Worm (Caenorhabditis elegans): ENCODE results near the gene C55B6.7.
A peak's percentile ranks its signal among the peaks of the same experiment; 100 is the strongest.

C55B6.7 gene

DNA sequence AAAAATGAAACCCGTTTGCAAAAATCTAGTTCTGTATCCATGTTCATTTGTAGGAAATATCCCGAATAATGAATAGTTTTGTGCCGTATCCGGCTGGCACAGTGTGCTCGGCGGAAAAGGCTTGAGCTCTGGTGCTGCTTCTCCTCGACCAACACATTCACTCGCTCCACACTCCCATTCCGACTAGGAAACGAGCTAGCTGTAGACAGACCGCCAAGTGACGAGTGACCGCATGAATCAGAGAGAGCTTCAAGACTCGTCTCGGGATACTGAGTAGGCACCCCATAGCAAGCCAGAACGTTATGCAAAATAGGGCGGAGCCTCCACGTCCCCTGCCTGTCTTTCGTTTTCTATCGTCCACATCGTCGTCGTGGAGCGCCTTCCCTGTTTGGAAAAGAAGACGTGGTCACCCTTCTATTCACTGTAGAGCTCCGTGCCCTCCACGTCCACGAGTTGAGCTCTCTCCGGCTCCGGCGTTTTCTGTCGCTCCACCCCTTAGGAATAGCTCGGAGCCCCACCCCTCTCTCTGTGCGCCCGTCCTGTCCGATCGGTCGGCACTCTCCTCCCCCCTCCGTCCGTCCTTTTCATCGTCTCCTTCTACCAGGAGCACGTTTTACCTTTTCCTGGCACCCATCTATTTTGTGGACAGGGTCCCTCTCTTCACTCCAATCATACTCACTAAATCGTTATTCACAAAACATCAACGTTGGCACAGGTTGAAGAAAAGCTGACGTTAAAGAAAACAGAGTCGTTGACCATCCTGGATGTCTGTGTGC is 26.1 kb upstream of the C55B6.7 start, which contains the start of gene syd-9:
TSS of gene syd-9 (plus strand) at position 394 of the 776 bp plus-strand sequence.
- TF ChIP-seq dao-5 (tag; optimal IDR thresholded peaks at IDR 0.05) (no peak), W03F9.2 (tag; optimal IDR thresholded peaks at IDR 0.05) (no peak), him-1 (tag; optimal IDR thresholded peaks at IDR 0.05) (no peak)

DNA sequence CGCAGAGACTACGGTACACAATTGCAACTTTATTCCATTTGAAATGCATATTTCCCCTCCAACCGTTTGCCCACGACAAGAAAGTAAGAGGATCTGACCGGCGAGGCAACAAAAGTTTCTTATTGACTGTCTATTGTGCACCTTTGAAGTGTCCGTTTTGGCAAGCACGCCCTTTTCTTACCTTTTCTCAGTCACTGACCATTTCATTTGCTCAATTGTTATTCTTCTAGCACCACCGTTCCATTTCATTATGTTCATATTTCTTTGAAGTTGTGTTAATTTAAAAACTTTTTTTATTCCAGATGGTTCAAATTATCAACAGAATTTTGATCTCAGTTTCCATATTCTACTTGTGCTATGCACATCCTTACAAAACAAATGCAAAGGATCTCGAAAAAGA is 19.6 kb upstream of the C55B6.7 start, which contains the start of gene spp-22:
TSS of gene spp-22 (plus strand) at position 301 of the 400 bp plus-strand sequence.
- TF ChIP-seq him-1 (tag; optimal IDR thresholded peaks at IDR 0.05) (no peak), dao-5 (tag; optimal IDR thresholded peaks at IDR 0.05) (no peak), W03F9.2 (tag; optimal IDR thresholded peaks at IDR 0.05) (no peak)

DNA sequence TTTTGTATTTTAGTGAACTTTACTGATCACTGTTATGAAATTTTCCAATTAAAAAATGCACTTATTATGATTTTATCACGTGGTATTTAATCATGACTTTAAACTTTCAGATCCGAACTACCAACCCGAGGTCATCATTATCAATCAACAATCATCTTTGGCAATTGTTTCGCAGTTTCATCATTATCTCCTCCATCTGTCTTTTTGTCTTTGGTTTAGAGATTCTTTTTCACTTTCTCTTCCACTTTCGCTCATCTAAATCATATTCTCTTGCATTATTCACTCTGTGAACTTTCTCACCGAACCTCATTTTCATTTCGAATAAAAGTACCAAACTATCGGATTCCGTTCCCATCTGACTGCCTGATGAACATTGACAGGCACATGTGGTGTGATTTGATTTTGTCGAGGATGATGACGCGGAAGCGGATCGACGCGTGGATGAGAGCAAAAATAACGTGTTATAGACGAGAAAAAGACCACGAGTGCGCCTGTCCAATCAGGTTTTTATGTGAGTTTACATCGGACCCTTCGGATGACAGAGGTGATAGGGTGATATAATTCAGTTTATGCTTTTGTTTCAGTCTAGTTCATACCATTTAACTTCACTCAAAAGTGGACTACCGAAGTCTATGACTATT is 18.8 kb upstream of the C55B6.7 start:
- no peak for TF ChIP-seq dao-5 (tag; optimal IDR thresholded peaks at IDR 0.05)

DNA sequence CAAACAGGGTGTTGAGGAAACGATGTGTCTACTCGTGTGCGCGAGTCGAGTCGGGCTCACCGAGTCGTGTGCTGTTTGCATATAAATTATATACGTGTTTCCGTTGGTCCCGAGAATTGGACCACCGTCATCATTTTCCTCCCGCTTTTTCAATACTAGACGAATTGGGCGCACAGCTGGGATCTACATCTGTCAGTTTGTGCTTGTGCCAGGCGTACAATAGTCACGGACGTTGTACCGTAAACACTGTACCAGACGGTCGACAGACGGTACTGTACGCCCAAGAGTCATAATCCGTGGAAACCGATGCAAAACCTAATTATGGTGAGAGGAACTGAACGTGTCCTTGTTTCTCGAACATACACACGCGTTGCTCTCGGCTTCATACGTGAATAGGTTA is 17.4 kb upstream of the C55B6.7 start:
- TF ChIP-seq him-1 (tag; optimal IDR thresholded peaks at IDR 0.05) (no peak), W03F9.2 (tag; optimal IDR thresholded peaks at IDR 0.05) (no peak), dao-5 (tag; optimal IDR thresholded peaks at IDR 0.05) (no peak)

DNA sequence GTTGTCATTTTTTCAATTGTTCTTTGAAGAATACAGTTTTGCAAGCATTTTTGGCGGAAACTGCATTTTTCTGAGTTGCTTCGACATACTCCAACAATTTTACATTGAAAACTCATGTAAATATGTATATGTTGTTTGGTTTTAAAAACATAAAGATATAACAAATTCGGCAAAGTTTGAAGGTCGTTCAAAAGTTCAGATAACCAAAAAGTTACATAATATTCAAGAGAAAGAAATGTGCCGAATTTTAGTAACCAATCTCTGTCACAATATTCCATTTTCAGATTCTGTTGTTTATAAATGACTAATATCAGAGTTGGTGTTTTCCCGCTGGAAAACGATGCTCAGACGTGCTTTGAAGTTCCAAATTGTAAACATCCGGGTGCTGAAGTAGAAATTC is 14.6 kb upstream of the C55B6.7 start, which contains the start of gene ZK867.2:
TSS of gene ZK867.2 (plus strand) at position 301 of the 400 bp plus-strand sequence.
- no peak for TF ChIP-seq W03F9.2 (tag; optimal IDR thresholded peaks at IDR 0.05)
- TF ChIP-seq dao-5 (tag; optimal IDR thresholded peaks at IDR 0.05), result no peak
- TF ChIP-seq him-1 (tag; optimal IDR thresholded peaks at IDR 0.05), result no peak

DNA sequence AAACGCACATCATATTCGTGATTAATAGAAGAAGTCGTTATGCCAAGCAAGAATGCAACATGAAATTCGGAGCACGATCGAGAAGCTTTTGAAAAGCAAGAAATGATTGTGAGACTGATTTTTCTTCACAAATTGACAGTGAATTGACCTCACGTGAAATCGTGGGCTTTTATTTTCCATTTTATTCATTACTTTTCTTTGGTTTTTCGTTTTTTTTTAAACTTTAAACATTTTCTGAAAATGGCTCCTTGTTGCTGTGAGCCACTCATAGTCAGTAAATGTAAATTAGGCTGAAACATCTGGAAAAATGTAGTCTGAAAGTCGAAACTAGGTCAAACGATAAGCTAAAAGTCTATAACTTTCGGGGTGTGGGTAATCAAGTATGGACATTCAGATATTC is 13.4 kb upstream of the C55B6.7 start, which contains the start of gene C55B6.5:
TSS of gene C55B6.5 (minus strand) at position 101 of the 400 bp plus-strand sequence.
- TF ChIP-seq him-1 (tag; optimal IDR thresholded peaks at IDR 0.05), result no peak
- TF ChIP-seq dao-5 (tag; optimal IDR thresholded peaks at IDR 0.05), result no peak
- TF ChIP-seq W03F9.2 (tag; optimal IDR thresholded peaks at IDR 0.05), result no peak

DNA sequence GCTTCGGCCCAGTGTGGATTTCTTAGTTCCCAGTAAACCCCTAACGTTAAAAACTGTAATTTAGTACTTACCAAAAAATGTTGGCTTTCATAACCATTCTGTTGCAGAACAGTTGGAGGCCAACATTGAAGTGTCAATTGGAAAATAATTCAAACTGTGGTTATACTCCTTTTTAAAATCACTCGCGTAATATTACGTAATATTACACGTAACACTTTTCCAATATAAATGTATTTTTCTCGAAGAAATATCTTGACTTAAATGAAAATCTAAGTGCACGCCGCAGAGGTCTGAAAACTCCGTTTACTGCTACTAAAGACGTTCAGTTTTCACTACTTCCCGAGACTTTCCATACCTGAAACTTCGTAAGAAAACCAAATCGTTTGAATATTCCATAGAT is 12.4 kb upstream of the C55B6.7 start:
- TF ChIP-seq dao-5 (tag; optimal IDR thresholded peaks at IDR 0.05) (no peak), him-1 (tag; optimal IDR thresholded peaks at IDR 0.05) (no peak), W03F9.2 (tag; optimal IDR thresholded peaks at IDR 0.05) (no peak)

DNA sequence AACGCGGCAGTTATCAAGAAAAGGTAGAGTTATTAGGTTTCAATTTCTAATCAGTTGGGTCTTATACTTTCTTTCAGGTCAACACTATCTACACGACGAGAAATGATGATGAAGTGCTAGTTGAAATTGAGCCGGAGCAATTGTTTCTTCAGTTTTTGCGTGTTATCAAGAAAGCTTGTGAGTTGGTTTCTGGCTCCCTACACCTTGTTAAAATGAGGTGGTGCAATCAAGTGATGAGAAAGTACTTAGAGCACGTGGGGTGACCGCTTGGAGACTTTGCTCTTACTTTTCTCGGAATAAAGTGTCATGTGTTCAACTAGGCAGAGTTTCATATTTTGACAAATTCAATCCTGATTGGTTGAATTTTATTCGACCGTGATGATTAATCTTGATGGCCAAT is 8.7 kb upstream of the C55B6.7 start:
- TF ChIP-seq dao-5 (tag; optimal IDR thresholded peaks at IDR 0.05), result no peak
- TF ChIP-seq W03F9.2 (tag; optimal IDR thresholded peaks at IDR 0.05), result no peak
- TF ChIP-seq him-1 (tag; optimal IDR thresholded peaks at IDR 0.05), result no peak

DNA sequence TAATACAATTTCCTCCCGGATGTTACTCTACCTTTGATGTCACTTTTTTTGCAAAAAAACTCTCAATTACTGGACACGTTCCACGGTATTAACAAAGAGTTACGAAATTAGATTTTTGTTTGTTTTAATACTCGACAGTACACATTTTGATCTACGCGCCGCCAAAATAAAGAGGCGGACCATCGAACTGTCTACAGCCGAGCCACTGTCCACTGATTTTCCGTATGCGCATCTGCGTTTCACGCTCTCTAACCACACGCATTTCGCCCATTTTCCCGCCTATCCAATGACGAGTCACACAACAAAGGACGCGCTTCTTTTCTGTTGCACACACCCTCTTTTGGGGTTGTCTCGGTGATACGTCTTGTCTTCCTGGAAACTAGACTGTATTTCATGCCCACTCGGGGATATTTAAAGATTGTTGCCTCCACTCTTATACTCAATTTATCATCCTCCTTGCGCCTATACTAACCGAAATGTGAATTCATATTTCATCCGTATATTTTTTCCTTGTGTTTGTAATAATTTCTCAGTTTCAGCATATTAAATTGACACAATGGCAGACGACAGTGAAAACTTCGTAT is 8.1 kb upstream of the C55B6.7 start, which contains the start of gene C55B6.1:
TSS of gene C55B6.1 (plus strand) at position 534 of the 584 bp plus-strand sequence.
- TF ChIP-seq dao-5 (tag; optimal IDR thresholded peaks at IDR 0.05) (no peak), him-1 (tag; optimal IDR thresholded peaks at IDR 0.05) (no peak), W03F9.2 (tag; optimal IDR thresholded peaks at IDR 0.05) (no peak)

DNA sequence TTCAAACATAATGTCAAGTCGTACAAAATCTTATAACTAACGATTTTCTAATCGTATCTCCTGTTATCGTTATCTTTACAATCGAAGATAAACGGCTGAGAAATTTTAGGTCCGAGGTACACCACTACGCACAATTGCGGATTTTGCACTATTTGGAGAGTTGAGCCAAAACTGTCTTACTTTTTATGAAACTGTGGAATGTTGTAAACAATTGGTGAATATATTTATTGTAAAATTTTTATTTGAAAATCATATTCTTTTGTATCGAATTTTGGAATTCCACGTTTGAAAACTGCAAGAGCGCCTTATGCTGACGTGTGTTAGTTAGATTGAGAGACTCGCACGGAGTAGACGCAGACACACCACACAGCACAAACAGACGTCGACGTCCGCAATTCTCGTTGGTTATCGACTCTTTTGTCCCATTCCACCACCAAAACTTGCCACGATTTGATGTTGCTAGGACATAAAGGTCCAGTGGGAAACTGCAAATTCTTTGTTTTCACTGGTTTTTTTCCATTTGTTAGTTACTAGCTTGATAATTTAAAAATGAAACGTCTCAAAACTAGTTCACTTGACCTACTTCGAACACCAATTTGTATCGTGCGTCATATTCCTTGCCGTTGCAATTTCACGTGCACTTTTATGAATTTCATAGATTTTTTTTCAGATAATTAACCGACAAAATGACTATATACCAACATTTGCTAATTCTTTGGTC is 2.3 kb upstream of the C55B6.7 start, which contains the start of gene dnj-7:
TSS of gene dnj-7 (plus strand) at position 671 of the 721 bp plus-strand sequence.
- peak; percentile 17 for TF ChIP-seq W03F9.2 (tag; optimal IDR thresholded peaks at IDR 0.05)
- TF ChIP-seq him-1 (tag; optimal IDR thresholded peaks at IDR 0.05), result no peak
- no peak for TF ChIP-seq dao-5 (tag; optimal IDR thresholded peaks at IDR 0.05)

DNA sequence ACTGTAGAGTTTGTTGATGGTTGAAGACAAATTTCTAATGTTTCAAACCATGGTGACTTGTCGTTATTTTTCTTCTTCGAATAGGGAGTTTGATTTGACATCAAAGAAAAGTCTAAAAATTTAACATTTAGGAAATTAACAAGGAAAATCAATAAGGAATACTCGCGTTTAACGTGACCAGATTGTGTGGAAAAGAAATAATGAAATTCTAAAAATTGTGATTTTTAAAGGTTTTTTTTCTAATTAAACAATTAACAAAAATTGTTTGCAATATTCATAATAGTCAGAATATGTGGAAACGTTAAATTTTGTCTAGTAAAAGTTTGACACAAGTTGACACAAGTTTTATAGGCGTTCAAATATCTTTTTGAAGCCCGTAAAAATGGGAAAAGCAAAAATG is 4.2 kb downstream of the C55B6.7 start, which contains the start of gene C55B6.4:
TSS of gene C55B6.4 (minus strand) at position 101 of the 400 bp plus-strand sequence.
- TF ChIP-seq dao-5 (tag; optimal IDR thresholded peaks at IDR 0.05) (no peak), W03F9.2 (tag; optimal IDR thresholded peaks at IDR 0.05) (no peak)

DNA sequence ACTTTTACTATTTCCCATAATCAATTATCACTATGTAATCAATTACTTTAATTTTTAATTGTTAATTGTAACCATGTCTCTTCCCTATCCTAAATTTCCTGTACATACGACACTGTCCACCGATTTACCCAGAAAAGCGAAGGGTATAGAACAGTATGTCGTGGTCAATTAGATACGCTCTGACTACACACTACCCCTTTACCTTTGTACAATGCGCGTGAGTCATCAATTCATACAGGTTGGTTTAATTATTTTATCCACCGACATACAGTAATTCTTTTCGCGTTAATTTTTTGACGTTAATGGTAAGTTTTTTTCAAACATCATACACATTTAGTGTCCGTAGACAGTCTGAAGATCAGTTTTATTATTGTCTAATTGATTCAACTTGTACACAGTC is 10.2 kb downstream of the C55B6.7 start:
- TF ChIP-seq W03F9.2 (tag; optimal IDR thresholded peaks at IDR 0.05), result peak; percentile 83
- no peak for TF ChIP-seq dao-5 (tag; optimal IDR thresholded peaks at IDR 0.05)

DNA sequence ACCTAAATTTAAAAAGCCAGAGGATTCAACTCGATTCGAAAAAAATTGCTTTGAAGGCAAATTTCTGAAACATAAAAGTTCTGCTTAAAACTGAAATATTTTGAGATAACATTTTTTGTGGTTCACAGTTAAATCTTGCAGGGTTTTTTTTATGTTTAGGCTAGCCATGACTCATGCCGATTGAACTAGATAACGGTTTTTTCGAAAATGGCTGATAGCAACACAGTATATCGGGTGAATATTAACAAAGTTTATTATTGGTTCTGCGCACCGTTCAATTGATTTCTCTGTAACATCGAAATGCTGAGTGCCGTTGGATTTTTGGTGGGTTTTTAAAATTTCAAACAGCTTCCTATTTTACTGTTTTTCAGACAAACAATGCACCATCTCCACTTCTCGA is 14.4 kb downstream of the C55B6.7 start, which contains the start of gene F43E12.1:
TSS of gene F43E12.1 (plus strand) at position 301 of the 400 bp plus-strand sequence.
- TF ChIP-seq him-1 (tag; optimal IDR thresholded peaks at IDR 0.05), result no peak
- no peak for TF ChIP-seq W03F9.2 (tag; optimal IDR thresholded peaks at IDR 0.05)
- TF ChIP-seq dao-5 (tag; optimal IDR thresholded peaks at IDR 0.05), result no peak

All from whole organism, L4/young adult.